Worm (Caenorhabditis elegans): ENCODE measurements around the gene F28C6.8.

- TF ChIP-seq fkh-10 (GFP tag; optimal IDR thresholded peaks at IDR 0.05) (no peak), sox-4 (tag; optimal IDR thresholded peaks at IDR 0.05) (no peak), nfya-1 (tag; optimal IDR thresholded peaks at IDR 0.05) (no peak), rnt-1 (tag; optimal IDR thresholded peaks at IDR 0.05) (no peak), pha-4 (tag; optimal IDR thresholded peaks at IDR 0.05) (no peak), pat-9 (tag; optimal IDR thresholded peaks at IDR 0.05) (no peak), unc-55 (GFP tag; optimal IDR thresholded peaks at IDR 0.05) (no peak), ztf-16 (tag; optimal IDR thresholded peaks at IDR 0.05) (no peak), K02D7.2 (tag; optimal IDR thresholded peaks at IDR 0.05) (no peak), ama-1 (optimal IDR thresholded peaks at IDR 0.05) (no peak), nhr-11 (tag; optimal IDR thresholded peaks at IDR 0.05) (no peak), ref-2 (tag; optimal IDR thresholded peaks at IDR 0.05) (no peak)
Observed at ce11 chrII:8610085-8610484, 3.4 kb downstream of the F28C6.8 start, which contains the start of gene F28C6.9.

All from whole organism, late embryonic.